Worm (Caenorhabditis elegans): Measurements from ENCODE around the gene Y116F11B.8.

DNA sequence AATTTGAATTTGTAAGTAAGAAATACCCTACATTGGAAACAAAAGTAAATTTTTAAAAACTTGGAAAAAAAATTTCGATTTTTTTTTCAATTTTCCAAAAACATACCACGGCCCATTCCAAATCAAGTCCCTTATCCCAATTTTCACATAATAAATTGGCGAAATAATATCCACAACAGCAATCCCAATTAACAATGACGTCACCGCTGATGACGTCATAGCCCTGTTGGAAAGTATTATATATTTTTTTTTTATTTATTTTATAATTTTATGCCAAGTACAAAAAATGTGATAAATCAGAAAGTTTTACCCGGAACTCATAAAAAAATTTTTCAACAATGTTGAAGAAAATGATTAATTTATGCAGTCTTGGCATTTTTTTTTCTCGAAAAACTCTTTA is 3.8 kb upstream of the Y116F11B.8 start:
- TF ChIP-seq B0019.2 (GFP tag; conservative IDR thresholded peaks at IDR 0.05): no peak
- TF ChIP-seq K12H6.12 (tag; optimal IDR thresholded peaks at IDR 0.05): no peak
- TF ChIP-seq dpl-1 (GFP tag; optimal IDR thresholded peaks at IDR 0.05): no peak
- no peak for TF ChIP-seq ZK185.1 (tag; optimal IDR thresholded peaks at IDR 0.05; ENCODE audit: poor library complexity, severe bottlenecking)
- no peak for TF ChIP-seq ccch-3 (GFP tag; optimal IDR thresholded peaks at IDR 0.05)
- no peak for TF ChIP-seq Y79H2A.3 (GFP tag; conservative IDR thresholded peaks at IDR 0.05)
- no peak for TF ChIP-seq snpc-3.4 (tag; optimal IDR thresholded peaks at IDR 0.05)
- TF ChIP-seq xnd-1 (tag; optimal IDR thresholded peaks at IDR 0.05): no peak
- TF ChIP-seq ama-1 (optimal IDR thresholded peaks at IDR 0.05): no peak
- TF ChIP-seq ama-1 (GFP tag; optimal IDR thresholded peaks at IDR 0.05): no peak
- TF ChIP-seq B0035.1 (tag; optimal IDR thresholded peaks at IDR 0.05): no peak
- no peak for TF ChIP-seq pha-4 (tag; optimal IDR thresholded peaks at IDR 0.05)
